Worm (Caenorhabditis elegans) whole organism, midembryonic: ENCODE measurements around the gene Y47D7A.7.

ENCODE experiments used
- T22C8.4 ChIP-seq: fragments of 200-800 bp; sonication (Bioruptor generic); IDR thresholded peaks from 2 replicates; pipeline ENCODE4 v1.3.6; 2022; ENCODE audit warnings: missing genetic modification characterization, missing compliant biosample characterization
- cog-1 ChIP-seq: sonication (generic microtip); optimal IDR thresholded peaks from 2 replicates; lab custom pipeline; 2016; ENCODE audit warnings: missing genetic modification characterization, missing compliant biosample characterization
- flt-1 ChIP-seq: fragments of 200-800 bp; sonication (Bioruptor generic); IDR thresholded peaks from 2 replicates; pipeline ENCODE4 v1.3.6; 2022; ENCODE audit warnings: missing genetic modification characterization, missing compliant biosample characterization
- klf-2 ChIP-seq: fragments of 200-800 bp; sonication (Bioruptor generic); conservative IDR thresholded peaks from 2 replicates; pipeline ENCODE4 v1.3.6; 2022; ENCODE audit warnings: missing genetic modification reagents, missing genetic modification characterization, missing compliant biosample characterization
- med-1 ChIP-seq: sonication (generic microtip); optimal IDR thresholded peaks from 2 replicates; lab custom pipeline; 2017; ENCODE audit warnings: missing genetic modification characterization, mild to moderate bottlenecking, missing compliant biosample characterization, antibody characterized with exemption, missing genetic modification reagents; ENCODE audit not compliant: insufficient read depth
- ref-1 ChIP-seq: fragments of 200-800 bp; sonication (Bioruptor generic); conservative IDR thresholded peaks from 2 replicates; pipeline ENCODE4 v1.3.6; 2022; ENCODE audit warnings: missing genetic modification reagents, missing genetic modification characterization, missing compliant biosample characterization
- tab-1 ChIP-seq: fragments of 200-800 bp; sonication (Bioruptor generic); IDR thresholded peaks from 2 replicates; pipeline ENCODE4 v1.3.6; 2022; ENCODE audit warnings: missing genetic modification characterization, missing compliant biosample characterization
- ztf-23 ChIP-seq: fragments of 200-800 bp; sonication (Bioruptor generic); IDR thresholded peaks from 2 replicates; pipeline ENCODE4 v1.3.6; 2022; ENCODE audit warnings: missing genetic modification reagents, missing genetic modification characterization, missing compliant biosample characterization
- ztf-29 ChIP-seq: fragments of 200-800 bp; sonication (Bioruptor generic); IDR thresholded peaks from 2 replicates; pipeline ENCODE4 v1.3.6; 2022; ENCODE audit warnings: missing genetic modification reagents, missing genetic modification characterization, missing compliant biosample characterization

- TF ChIP-seq flt-1 (no peak), med-1 (GFP tag; lab: Kevin White, UChicago) (no peak), klf-2 (GFP tag; lab: Robert Waterston, UW) (no peak), ztf-29 (GFP tag; lab: Robert Waterston, UW) (no peak), ztf-23 (GFP tag; lab: Robert Waterston, UW) (no peak), T22C8.4 (GFP tag; lab: Robert Waterston, UW) (no peak), ref-1 (GFP tag; lab: Robert Waterston, UW) (no peak), tab-1 (no peak), cog-1 (tag; lab: Kevin White, UChicago) (no peak)
These were observed 8.5 kb upstream of the Y47D7A.7 start, which contains the start of gene Y47D7A.11 for ce11 chrV:4428202-4428601.
